Fruit fly (Drosophila melanogaster) whole organism, adult: ENCODE measurements around the gene CG9316.

ENCODE experiments used
- CG11617 ChIP-seq: fragments of 200-800 bp; sonication (Bioruptor generic); optimal IDR thresholded peaks from 2 replicates; lab custom pipeline; 2017; ENCODE audit warnings: mild to moderate bottlenecking, missing biosample characterization, missing genetic modification reagents, missing genetic modification characterization
- CG12768 ChIP-seq: fragments of 200-800 bp; sonication (Bioruptor generic); optimal IDR thresholded peaks from 2 replicates; lab custom pipeline; 2017; ENCODE audit warnings: missing biosample characterization, missing genetic modification characterization, mild to moderate bottlenecking, moderate library complexity, missing genetic modification reagents
- CG14711 ChIP-seq: fragments of 200-800 bp; sonication (Bioruptor generic); optimal IDR thresholded peaks from 2 replicates; lab custom pipeline; 2018; ENCODE audit warnings: missing biosample characterization, mild to moderate bottlenecking, missing genetic modification characterization, moderate library complexity
- CG1620 ChIP-seq: fragments of 200-800 bp; sonication (Bioruptor generic); optimal IDR thresholded peaks from 2 replicates; lab custom pipeline; 2016; ENCODE audit warnings: missing biosample characterization, missing genetic modification characterization
- CG33017 ChIP-seq: fragments of 200-800 bp; sonication (Bioruptor generic); optimal IDR thresholded peaks from 2 replicates; lab custom pipeline; 2018; ENCODE audit warnings: missing biosample characterization, mild to moderate bottlenecking, missing genetic modification characterization, moderate library complexity
- CG5204 ChIP-seq: fragments of 200-800 bp; sonication (Bioruptor generic); optimal IDR thresholded peaks from 2 replicates; lab custom pipeline; 2016; ENCODE audit warnings: missing biosample characterization, missing genetic modification characterization
- CG7045 ChIP-seq: fragments of 200-800 bp; sonication (Bioruptor generic); optimal IDR thresholded peaks from 2 replicates; lab custom pipeline; 2017; ENCODE audit warnings: missing biosample characterization, mild to moderate bottlenecking, missing genetic modification characterization
- CG7101 ChIP-seq: fragments of 200-800 bp; sonication (Bioruptor generic); optimal IDR thresholded peaks from 2 replicates; lab custom pipeline; 2018; ENCODE audit warnings: missing biosample characterization, mild to moderate bottlenecking, missing genetic modification characterization, moderate library complexity
- Clk ChIP-seq: fragments of 200-800 bp; sonication (Bioruptor generic); optimal IDR thresholded peaks from 2 replicates; lab custom pipeline; 2017; ENCODE audit warnings: missing biosample characterization, missing genetic modification characterization
- Crg-1 ChIP-seq: fragments of 200-800 bp; sonication (Bioruptor generic); optimal IDR thresholded peaks from 2 replicates; lab custom pipeline; 2016; ENCODE audit warnings: missing biosample characterization, missing genetic modification characterization
- Hr96 ChIP-seq: fragments of 200-800 bp; sonication (Bioruptor generic); optimal IDR thresholded peaks from 2 replicates; lab custom pipeline; 2016; ENCODE audit warnings: missing biosample characterization, missing genetic modification characterization
- Mnt ChIP-seq: fragments of 200-800 bp; sonication (Bioruptor generic); optimal IDR thresholded peaks from 2 replicates; lab custom pipeline; 2016; ENCODE audit warnings: missing biosample characterization, mild to moderate bottlenecking, missing genetic modification characterization
- bab1 ChIP-seq: fragments of 200-800 bp; sonication (Bioruptor generic); optimal IDR thresholded peaks from 3 replicates; lab custom pipeline; 2019; ENCODE audit warnings: missing biosample characterization, mild to moderate bottlenecking, missing genetic modification characterization, moderate library complexity
- cic ChIP-seq: fragments of 200-800 bp; sonication (Bioruptor generic); optimal IDR thresholded peaks from 2 replicates; lab custom pipeline; 2017; ENCODE audit warnings: missing biosample characterization, mild to moderate bottlenecking, missing genetic modification characterization, moderate library complexity
- cnc ChIP-seq, 2 experiments: fragments of >200 bp; optimal IDR thresholded peaks; 2 replicates each; lab custom pipeline; 2017
- kay ChIP-seq: fragments of 200-800 bp; sonication (Bioruptor generic); peaks from one replicate; lab custom pipeline; 2016; ENCODE audit warnings: missing biosample characterization, missing genetic modification characterization, borderline replicate concordance
- ovo ChIP-seq: fragments of 200-800 bp; sonication (Bioruptor generic); optimal IDR thresholded peaks from 2 replicates; lab custom pipeline; 2016; ENCODE audit warnings: missing biosample characterization, missing genetic modification characterization
- pad ChIP-seq: fragments of 200-800 bp; sonication (Bioruptor generic); optimal IDR thresholded peaks from 3 replicates; lab custom pipeline; 2017; ENCODE audit warnings: missing biosample characterization, missing genetic modification characterization, mild to moderate bottlenecking, moderate library complexity, missing genetic modification reagents
- tj ChIP-seq: fragments of 200-800 bp; sonication (Bioruptor generic); optimal IDR thresholded peaks from 3 replicates; lab custom pipeline; 2017; ENCODE audit warnings: missing biosample characterization, mild to moderate bottlenecking, missing genetic modification characterization, moderate library complexity
- toe ChIP-seq: fragments of 200-800 bp; sonication (Bioruptor generic); optimal IDR thresholded peaks from 2 replicates; lab custom pipeline; 2016; ENCODE audit warnings: missing biosample characterization, missing genetic modification characterization

CG9316 gene

dm6 chr2L:20734687-20735088 lies 8.3 kb upstream of the CG9316 start:
- TF ChIP-seq CG5204 (GFP tag; lab: Kevin White, UChicago) (no peak), CG14711 (tag; lab: Kevin White, UChicago) (no peak), tj (GFP tag; lab: Kevin White, UChicago) (no peak), kay (no peak), CG11617 (no peak), cic (GFP tag; lab: Kevin White, UChicago) (no peak), ovo (GFP tag; lab: Kevin White, UChicago) (no peak), CG7101 (no peak), CG7045 (GFP tag; lab: Kevin White, UChicago) (no peak), Hr96 (GFP tag; lab: Kevin White, UChicago) (no peak), CG33017 (tag; lab: Kevin White, UChicago) (no peak), bab1 (no peak), toe (GFP tag; lab: Kevin White, UChicago) (no peak), CG12768 (GFP tag; lab: Kevin White, UChicago) (no peak), Crg-1 (no peak)

- TF ChIP-seq cnc (optimal IDR thresholded peaks at IDR 0.05; lab: Kevin White, UChicago) (no peak), CG7101 (peak; percentile 34), bab1 (no peak), CG11617 (peak; percentile 6), tj (GFP tag; lab: Kevin White, UChicago) (peak; percentile 96), CG12768 (GFP tag; lab: Kevin White, UChicago) (peak; percentile 34), CG5204 (GFP tag; lab: Kevin White, UChicago) (peak; percentile 51), Crg-1 (no peak), CG1620 (peak; percentile 45), CG14711 (tag; lab: Kevin White, UChicago) (peak; percentile 6), CG7045 (GFP tag; lab: Kevin White, UChicago) (peak; percentile 37), Hr96 (GFP tag; lab: Kevin White, UChicago) (no peak), kay (no peak), cic (GFP tag; lab: Kevin White, UChicago) (no peak), Mnt (GFP tag; lab: Kevin White, UChicago) (peak; percentile 35), ovo (GFP tag; lab: Kevin White, UChicago) (no peak), toe (GFP tag; lab: Kevin White, UChicago) (peak; percentile 55), Clk (GFP tag; lab: Kevin White, UChicago) (no peak), CG33017 (tag; lab: Kevin White, UChicago) (no peak), pad (GFP tag; lab: Kevin White, UChicago) (peak; percentile 13)
Measured at dm6 chr2L:20734066-20734686, 7.8 kb upstream of the CG9316 start, which contains the start of gene TM9SF2. TSS of gene TM9SF2 (minus strand) at chr2L:20734309.

dm6 chr2L:20733025-20733424 lies 6.7 kb upstream of the CG9316 start:
- TF ChIP-seq kay: no peak
- TF ChIP-seq CG12768 (GFP tag; lab: Kevin White, UChicago): no peak
- no peak for TF ChIP-seq Clk (GFP tag; lab: Kevin White, UChicago)
- TF ChIP-seq CG11617: no peak
- no peak for TF ChIP-seq CG7045 (GFP tag; lab: Kevin White, UChicago)
- TF ChIP-seq Hr96 (GFP tag; lab: Kevin White, UChicago): no peak
- TF ChIP-seq cic (GFP tag; lab: Kevin White, UChicago): no peak
- TF ChIP-seq CG33017 (tag; lab: Kevin White, UChicago): no peak
- TF ChIP-seq cnc (optimal IDR thresholded peaks at IDR 0.05; lab: Kevin White, UChicago): no peak
- TF ChIP-seq tj (GFP tag; lab: Kevin White, UChicago): no peak
- no peak for TF ChIP-seq Crg-1
- no peak for TF ChIP-seq Mnt (GFP tag; lab: Kevin White, UChicago)

dm6 chr2L:20730182-20730581 lies 3.8 kb upstream of the CG9316 start, which contains the start of gene CarT:
TSS of gene CarT (minus strand) at chr2L:20730282.
- TF ChIP-seq CG11617 (no peak), CG7045 (GFP tag; lab: Kevin White, UChicago) (no peak), CG12768 (GFP tag; lab: Kevin White, UChicago) (no peak), bab1 (no peak), CG33017 (tag; lab: Kevin White, UChicago) (no peak), Crg-1 (no peak), CG7101 (no peak), Clk (GFP tag; lab: Kevin White, UChicago) (no peak), CG14711 (tag; lab: Kevin White, UChicago) (no peak)

- TF ChIP-seq CG1620 (no peak), bab1 (no peak), ovo (GFP tag; lab: Kevin White, UChicago) (no peak), CG5204 (GFP tag; lab: Kevin White, UChicago) (no peak), Hr96 (GFP tag; lab: Kevin White, UChicago) (no peak), CG12768 (GFP tag; lab: Kevin White, UChicago) (no peak), CG33017 (tag; lab: Kevin White, UChicago) (no peak), pad (GFP tag; lab: Kevin White, UChicago) (no peak), Clk (GFP tag; lab: Kevin White, UChicago) (no peak), CG7045 (GFP tag; lab: Kevin White, UChicago) (no peak), tj (GFP tag; lab: Kevin White, UChicago) (no peak), kay (no peak), cic (GFP tag; lab: Kevin White, UChicago) (no peak)
Measured at dm6 chr2L:20724024-20724423, 2.3 kb downstream of the CG9316 start.

dm6 chr2L:20721456-20721855 lies 4.9 kb downstream of the CG9316 start:
- no peak for TF ChIP-seq bab1
- no peak for TF ChIP-seq CG11617
- no peak for TF ChIP-seq cnc (optimal IDR thresholded peaks at IDR 0.05; lab: Kevin White, UChicago)
- TF ChIP-seq Mnt (GFP tag; lab: Kevin White, UChicago): no peak
- no peak for TF ChIP-seq CG12768 (GFP tag; lab: Kevin White, UChicago)
- TF ChIP-seq Hr96 (GFP tag; lab: Kevin White, UChicago): no peak
- no peak for TF ChIP-seq ovo (GFP tag; lab: Kevin White, UChicago)
- TF ChIP-seq pad (GFP tag; lab: Kevin White, UChicago): no peak
- no peak for TF ChIP-seq CG33017 (tag; lab: Kevin White, UChicago)
- TF ChIP-seq Clk (GFP tag; lab: Kevin White, UChicago): no peak
- no peak for TF ChIP-seq cic (GFP tag; lab: Kevin White, UChicago)
- no peak for TF ChIP-seq CG1620
- no peak for TF ChIP-seq CG14711 (tag; lab: Kevin White, UChicago)
- no peak for TF ChIP-seq toe (GFP tag; lab: Kevin White, UChicago)
- TF ChIP-seq kay: no peak
- no peak for TF ChIP-seq CG7045 (GFP tag; lab: Kevin White, UChicago)
- TF ChIP-seq CG5204 (GFP tag; lab: Kevin White, UChicago): no peak
- no peak for TF ChIP-seq tj (GFP tag; lab: Kevin White, UChicago)
- no peak for TF ChIP-seq Crg-1
- TF ChIP-seq CG7101: no peak
